Fruit fly (Drosophila melanogaster): ENCODE measurements around the gene Msp300.

Gene Msp300

DNA sequence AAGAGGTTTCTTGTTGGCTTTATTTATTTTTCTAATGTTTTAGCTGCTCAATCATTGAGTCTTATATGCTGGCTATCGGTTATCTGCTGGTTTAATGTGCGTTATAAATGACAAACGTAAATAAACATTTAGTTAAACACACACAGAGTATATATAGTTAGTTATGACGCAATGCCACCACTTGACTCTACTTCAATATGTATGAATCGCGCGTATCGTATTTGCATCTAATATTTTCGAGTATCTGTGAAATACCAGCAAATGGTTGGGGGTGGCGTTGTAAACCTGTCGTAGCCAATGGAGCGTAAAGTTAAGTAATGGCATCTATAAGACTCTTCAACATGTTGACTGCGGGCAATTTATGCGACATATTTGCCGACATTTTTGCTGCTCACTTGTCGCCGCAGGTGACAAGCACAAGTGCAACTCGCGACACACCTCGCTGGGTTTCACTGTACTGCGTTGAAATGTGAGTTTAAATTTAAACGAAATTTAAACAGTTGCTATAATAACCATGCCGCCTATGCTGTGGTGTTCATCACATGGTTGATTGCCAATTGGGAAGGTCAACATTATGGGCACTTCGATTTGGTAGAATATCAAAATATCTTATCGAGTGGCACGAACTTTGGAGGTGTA, 12.9 kb downstream of the Msp300 start (continued):
- TF ChIP-seq CG14014 (GFP tag; IDR thresholded peaks at IDR 0.05) (peak; percentile 38; the same call in 1 of the 2 replicates), pzg (GFP tag; optimal IDR thresholded peaks at IDR 0.05) (no peak), ems (GFP tag; optimal IDR thresholded peaks at IDR 0.05) (no peak), Awh (GFP tag; IDR thresholded peaks at IDR 0.05) (no peak), CG14667 (GFP tag; IDR thresholded peaks at IDR 0.05) (no peak), Deaf1 (tag; optimal IDR thresholded peaks at IDR 0.05) (no peak), zfh2 (GFP tag; optimal IDR thresholded peaks at IDR 0.05) (no peak), B-H1 (GFP tag; IDR thresholded peaks at IDR 0.05) (no peak; the same call in 2 of the 3 replicates), CG4282 (GFP tag; optimal IDR thresholded peaks at IDR 0.05) (no peak), CG32767 (GFP tag; IDR thresholded peaks at IDR 0.05) (no peak), CG17359 (tag; optimal IDR thresholded peaks at IDR 0.05) (peak; percentile 51), pb (GFP tag; optimal IDR thresholded peaks at IDR 0.05) (no peak), CG14050 (GFP tag; IDR thresholded peaks at IDR 0.05) (no peak), ERR (GFP tag; optimal IDR thresholded peaks at IDR 0.05) (no peak), CG12942 (GFP tag; optimal IDR thresholded peaks at IDR 0.05) (no peak), Usf (GFP tag; optimal IDR thresholded peaks at IDR 0.05) (no peak), Camta (GFP tag; optimal IDR thresholded peaks at IDR 0.05) (no peak), CG11723 (GFP tag; optimal IDR thresholded peaks at IDR 0.05) (no peak), CG16779 (GFP tag; IDR thresholded peaks at IDR 0.05) (no peak), CG15479 (GFP tag; optimal IDR thresholded peaks at IDR 0.05) (no peak), cato (GFP tag; optimal IDR thresholded peaks at IDR 0.05; ENCODE audit: borderline replicate concordance) (no peak), Blimp-1 (GFP tag; optimal IDR thresholded peaks at IDR 0.05) (no peak), gce (GFP tag; IDR thresholded peaks at IDR 0.05) (no peak), Abd-B (GFP tag; optimal IDR thresholded peaks at IDR 0.05) (no peak), CG8924 (tag; optimal IDR thresholded peaks at IDR 0.05) (no peak), ewg (GFP tag; optimal IDR thresholded peaks at IDR 0.05) (no peak), ham (GFP tag; IDR thresholded peaks at IDR 0.05) (no peak), CG12219 (GFP tag; optimal IDR thresholded peaks at IDR 0.05) (peak; percentile 18), Gsc (GFP tag; IDR thresholded peaks at IDR 0.05) (no peak), pita (GFP tag; optimal IDR thresholded peaks at IDR 0.05) (no peak), seq (GFP tag; IDR thresholded peaks at IDR 0.05) (no peak), maf-S (GFP tag; optimal IDR thresholded peaks at IDR 0.05) (no peak), sens (GFP tag) (peak; percentile 73), CG16863 (GFP tag; optimal IDR thresholded peaks at IDR 0.05) (no peak), br (optimal IDR thresholded peaks at IDR 0.05) (no peak), CG31224 (GFP tag; IDR thresholded peaks at IDR 0.05) (no peak), dm (GFP tag; optimal IDR thresholded peaks at IDR 0.05) (no peak), lbe (GFP tag; optimal IDR thresholded peaks at IDR 0.05) (no peak), dmrt99B (tag; optimal IDR thresholded peaks at IDR 0.05) (peak; percentile 50), kni (GFP tag; optimal IDR thresholded peaks at IDR 0.05) (no peak), Hmx (GFP tag; optimal IDR thresholded peaks at IDR 0.05) (no peak), fd3F (GFP tag; optimal IDR thresholded peaks at IDR 0.05) (peak; percentile 1), salm (tag; optimal IDR thresholded peaks at IDR 0.05) (no peak), luna (GFP tag; optimal IDR thresholded peaks at IDR 0.05) (no peak), cad (GFP tag; optimal IDR thresholded peaks at IDR 0.05) (no peak), lola (GFP tag; optimal IDR thresholded peaks at IDR 0.05) (no peak), CG10321 (GFP tag; IDR thresholded peaks at IDR 0.05) (no peak), CG12744 (GFP tag; optimal IDR thresholded peaks at IDR 0.05) (no peak), eyg (GFP tag; optimal IDR thresholded peaks at IDR 0.05) (no peak), hkb (optimal IDR thresholded peaks at IDR 0.05) (no peak), hkb (GFP tag; IDR thresholded peaks at IDR 0.05) (peak; percentile 43; the same call in 1 of the 2 replicates), CG13775 (GFP tag; optimal IDR thresholded peaks at IDR 0.05) (no peak)

Measured in whole organism, embryonic.